Fruit fly (Drosophila melanogaster): ENCODE measurements around the gene CG34174.

CG34174 gene

dm6 chr2L:2181971-2182643 is 32.0 kb upstream of the CG34174 start (continued):
- TF ChIP-seq gcm (GFP tag; optimal IDR thresholded peaks at IDR 0.05) (no peak), CG31224 (GFP tag; IDR thresholded peaks at IDR 0.05) (peak; percentile 42; the same call in 1 of the 2 replicates), bowl (GFP tag; IDR thresholded peaks at IDR 0.05) (no peak), CG14710 (tag; optimal IDR thresholded peaks at IDR 0.05) (no peak), tll (GFP tag; optimal IDR thresholded peaks at IDR 0.05) (peak in 1 of 2 experiments; percentile 23), C15 (GFP tag; IDR thresholded peaks at IDR 0.05) (no peak), ci (GFP tag; IDR thresholded peaks at IDR 0.05) (0 out of 3 replicates have a peak, but pooled peaks have one; percentile 40), NC2β (GFP tag; optimal IDR thresholded peaks at IDR 0.05) (no peak), CG42726 (GFP tag; IDR thresholded peaks at IDR 0.05; ENCODE audit: partially characterized antibody) (no peak), CG4328 (GFP tag; optimal IDR thresholded peaks at IDR 0.05) (no peak), ara (GFP tag; IDR thresholded peaks at IDR 0.05) (peak; percentile 20; the same call in 1 of the 2 replicates), CG16813 (GFP tag; IDR thresholded peaks at IDR 0.05; ENCODE audit: partially characterized antibody) (peak; percentile 63), lola (GFP tag; optimal IDR thresholded peaks at IDR 0.05) (no peak), Sox100B (GFP tag; optimal IDR thresholded peaks at IDR 0.05) (no peak), HLHmδ (GFP tag; optimal IDR thresholded peaks at IDR 0.05) (peak; percentile 30), zf30C (GFP tag; optimal IDR thresholded peaks at IDR 0.05) (peak; percentile 99), prd (optimal IDR thresholded peaks at IDR 0.05) (no peak), prd (GFP tag; IDR thresholded peaks at IDR 0.05) (peak; percentile 39; the same call in 2 of the 3 replicates), inv (GFP tag; IDR thresholded peaks at IDR 0.05; ENCODE audit: partially characterized antibody) (peak; percentile 34; the same call in 1 of the 2 replicates), trem (tag; optimal IDR thresholded peaks at IDR 0.05) (no peak), CG2712 (tag; optimal IDR thresholded peaks at IDR 0.05) (no peak), CG11398 (GFP tag; optimal IDR thresholded peaks at IDR 0.05) (no peak)

dm6 chr2L:2182735-2183340 is 31.2 kb upstream of the CG34174 start:
- TF ChIP-seq CG1024 (GFP tag; IDR thresholded peaks at IDR 0.05) (peak; percentile 58), CG11723 (GFP tag; optimal IDR thresholded peaks at IDR 0.05) (peak; percentile 20), her (GFP tag; optimal IDR thresholded peaks at IDR 0.05) (peak; percentile 48), pum (GFP tag; optimal IDR thresholded peaks at IDR 0.05) (peak; percentile 63), CG18476 (GFP tag; optimal IDR thresholded peaks at IDR 0.05) (peak; percentile 12), nom (GFP tag; optimal IDR thresholded peaks at IDR 0.05) (peak; percentile 55), CG1529 (GFP tag; optimal IDR thresholded peaks at IDR 0.05) (peak; percentile 47), CG8359 (GFP tag; optimal IDR thresholded peaks at IDR 0.05; ENCODE audit: borderline replicate concordance) (peak; percentile 74), CG16815 (GFP tag; optimal IDR thresholded peaks at IDR 0.05) (peak; percentile 92), bigmax (GFP tag; optimal IDR thresholded peaks at IDR 0.05) (no peak), Doc3 (GFP tag; IDR thresholded peaks at IDR 0.05; ENCODE audit: partially characterized antibody) (no peak), CG6813 (GFP tag; optimal IDR thresholded peaks at IDR 0.05) (peak; percentile 58), CG5953 (GFP tag; IDR thresholded peaks at IDR 0.05) (no peak), CG8944 (GFP tag; optimal IDR thresholded peaks at IDR 0.05) (peak; percentile 64), MESR4 (GFP tag; optimal IDR thresholded peaks at IDR 0.05) (no peak), dysf (GFP tag; IDR thresholded peaks at IDR 0.05) (no peak; the same call in 2 of the 3 replicates), tup (GFP tag; optimal IDR thresholded peaks at IDR 0.05) (peak; percentile 35), nmo (GFP tag; optimal IDR thresholded peaks at IDR 0.05) (peak; percentile 67), gcm (GFP tag; optimal IDR thresholded peaks at IDR 0.05) (peak; percentile 75), CG10979 (tag; optimal IDR thresholded peaks at IDR 0.05) (peak; percentile 88), sc (optimal IDR thresholded peaks at IDR 0.05) (no peak), sc (GFP tag; optimal IDR thresholded peaks at IDR 0.05) (peak; percentile 52), dmrt11E (tag; optimal IDR thresholded peaks at IDR 0.05) (peak; percentile 97), CG2199 (GFP tag; IDR thresholded peaks at IDR 0.05) (peak; percentile 67; the same call in 2 of the 3 replicates), Lhr (GFP tag; optimal IDR thresholded peaks at IDR 0.05) (peak; percentile 35), Abd-B (GFP tag; optimal IDR thresholded peaks at IDR 0.05) (peak; percentile 9)

All from whole organism, embryonic.